Fruit fly (Drosophila melanogaster): ENCODE results near the gene CheA7a.

- TF ChIP-seq Hr4 (GFP tag; optimal IDR thresholded peaks at IDR 0.05) (no peak), eg (GFP tag; IDR thresholded peaks at IDR 0.05) (no peak), CG16779 (tag; optimal IDR thresholded peaks at IDR 0.05) (no peak), Gug (GFP tag; IDR thresholded peaks at IDR 0.05) (no peak), Lpt (GFP tag; optimal IDR thresholded peaks at IDR 0.05) (no peak), CG34406 (GFP tag; optimal IDR thresholded peaks at IDR 0.05) (no peak), acj6 (GFP tag; optimal IDR thresholded peaks at IDR 0.05) (no peak), CG8319 (GFP tag; optimal IDR thresholded peaks at IDR 0.05) (no peak), svp (GFP tag) (no peak), CG6792 (GFP tag; optimal IDR thresholded peaks at IDR 0.05) (no peak), vri (GFP tag; optimal IDR thresholded peaks at IDR 0.05) (no peak), fd59A (GFP tag; optimal IDR thresholded peaks at IDR 0.05) (no peak), pdm3 (GFP tag; optimal IDR thresholded peaks at IDR 0.05) (no peak)
Measured at dm6 chrX:7340667-7341066, 37.3 kb upstream of the CheA7a start.
